Fruit fly (Drosophila melanogaster) whole organism, embryonic: ENCODE results near the gene Obp99d.

ENCODE experiments used
- Antp ChIP-seq: fragments of 200-800 bp; sonication (Bioruptor generic); optimal IDR thresholded peaks from 3 replicates; lab custom pipeline; 2016; ENCODE audit warnings: missing biosample characterization, missing genetic modification characterization
- Awh ChIP-seq: fragments of 200-800 bp; sonication (Bioruptor generic); IDR thresholded peaks from 2 replicates; pipeline ENCODE4, ENCODE4 v1.3.6; 2022; ENCODE audit warnings: missing biosample characterization, missing genetic modification characterization
- CG10979 ChIP-seq: fragments of 200-800 bp; sonication (Bioruptor generic); optimal IDR thresholded peaks from 2 replicates; lab custom pipeline; 2018; ENCODE audit warnings: missing biosample characterization, mild to moderate bottlenecking, missing genetic modification characterization, moderate library complexity
- CG13624 ChIP-seq: fragments of 200-800 bp; sonication (Bioruptor generic); optimal IDR thresholded peaks from 2 replicates; lab custom pipeline; 2016; ENCODE audit warnings: missing biosample characterization, missing genetic modification characterization
- CG14965 ChIP-seq: fragments of 200-800 bp; sonication (Bioruptor generic); optimal IDR thresholded peaks from 2 replicates; lab custom pipeline; 2016; ENCODE audit warnings: missing biosample characterization, missing genetic modification characterization, borderline replicate concordance
- CG17612 ChIP-seq: fragments of 200-800 bp; sonication (Bioruptor generic); IDR thresholded peaks from 2 replicates; pipeline ENCODE4 v1.3.6; 2022; ENCODE audit warnings: missing biosample characterization, missing genetic modification characterization
- CG17912 ChIP-seq: fragments of 200-800 bp; sonication (Bioruptor generic); optimal IDR thresholded peaks from 2 replicates; lab custom pipeline; 2018; ENCODE audit warnings: missing biosample characterization, mild to moderate bottlenecking, missing genetic modification characterization
- CG18011 ChIP-seq: fragments of 200-800 bp; sonication (Bioruptor generic); optimal IDR thresholded peaks from 2 replicates; lab custom pipeline; 2017; ENCODE audit warnings: missing biosample characterization, missing genetic modification characterization, mild to moderate bottlenecking, moderate library complexity, missing genotype
- CG1832 ChIP-seq: fragments of 200-800 bp; sonication (Bioruptor generic); optimal IDR thresholded peaks from 2 replicates; lab custom pipeline; 2017; ENCODE audit warnings: missing biosample characterization, mild to moderate bottlenecking, missing genetic modification characterization, inconsistent platforms
- CG2116 ChIP-seq: fragments of 200-800 bp; sonication (Bioruptor generic); optimal IDR thresholded peaks from 3 replicates; lab custom pipeline; 2018; ENCODE audit warnings: missing biosample characterization, mild to moderate bottlenecking, missing genetic modification characterization
- CG31388 ChIP-seq: fragments of 200-800 bp; sonication (Bioruptor generic); optimal IDR thresholded peaks from 2 replicates; lab custom pipeline; 2016; ENCODE audit warnings: missing biosample characterization, missing genetic modification characterization
- CG31441 ChIP-seq: fragments of 200-800 bp; sonication (Bioruptor generic); IDR thresholded peaks from 2 replicates; pipeline ENCODE4 v1.3.6; 2022; ENCODE audit warnings: missing biosample characterization, missing genetic modification characterization
- CG32767 ChIP-seq: fragments of 200-800 bp; sonication (Bioruptor generic); IDR thresholded peaks from 2 replicates; pipeline ENCODE4 v1.3.6; 2022; ENCODE audit warnings: missing biosample characterization, missing genetic modification characterization
- CG33557 ChIP-seq: fragments of 200-800 bp; sonication (Bioruptor generic); optimal IDR thresholded peaks from 2 replicates; lab custom pipeline; 2019; ENCODE audit warnings: missing biosample characterization, mild to moderate bottlenecking, missing genetic modification characterization, moderate library complexity
- CG3726 ChIP-seq: fragments of 200-800 bp; sonication (Bioruptor generic); IDR thresholded peaks from 3 replicates; pipeline ENCODE4, ENCODE4 v1.3.6; 2022; ENCODE audit warnings: missing biosample characterization, missing genetic modification characterization
- CG3847 ChIP-seq: fragments of 200-800 bp; sonication (Bioruptor generic); IDR thresholded peaks from 2 replicates; pipeline ENCODE4 v1.3.6; 2022; ENCODE audit warnings: missing biosample characterization, missing genetic modification characterization
- CG7745 ChIP-seq: fragments of 200-800 bp; sonication (Bioruptor generic); optimal IDR thresholded peaks from 2 replicates; lab custom pipeline; 2018; ENCODE audit warnings: missing biosample characterization, mild to moderate bottlenecking, missing genetic modification characterization, moderate library complexity
- CG9437 ChIP-seq: fragments of 200-800 bp; sonication (Bioruptor generic); optimal IDR thresholded peaks from 2 replicates; lab custom pipeline; 2018; ENCODE audit warnings: missing biosample characterization, mild to moderate bottlenecking, missing genetic modification characterization
- CG9609 ChIP-seq: fragments of 200-800 bp; sonication (Bioruptor generic); optimal IDR thresholded peaks from 3 replicates; lab custom pipeline; 2016; ENCODE audit warnings: missing biosample characterization, missing genetic modification characterization
- Doc2 ChIP-seq: fragments of 200-800 bp; sonication (Bioruptor generic); IDR thresholded peaks from 2 replicates; pipeline ENCODE4 v1.3.6; 2022; ENCODE audit warnings: missing biosample characterization, missing genetic modification characterization
- Dref ChIP-seq: fragments of 200-800 bp; sonication (Bioruptor generic); IDR thresholded peaks from 2 replicates; pipeline ENCODE4 v1.3.6; 2022; ENCODE audit warnings: missing biosample characterization, missing genetic modification characterization
- E2f2 ChIP-seq: fragments of 200-800 bp; sonication (Bioruptor generic); IDR thresholded peaks from 2 replicates; pipeline ENCODE4 v1.3.6; 2022; ENCODE audit warnings: missing biosample characterization, missing genetic modification characterization
- HLH54F ChIP-seq: fragments of 200-800 bp; sonication (Bioruptor generic); optimal IDR thresholded peaks from 3 replicates; lab custom pipeline; 2016; ENCODE audit warnings: missing biosample characterization, missing genetic modification characterization
- Max ChIP-seq: fragments of 200-800 bp; sonication (Bioruptor generic); optimal IDR thresholded peaks from 2 replicates; lab custom pipeline; 2016; ENCODE audit warnings: missing biosample characterization, mild to moderate bottlenecking, missing genetic modification characterization
- Mrtf ChIP-seq: fragments of 200-800 bp; sonication (Bioruptor generic); IDR thresholded peaks from 3 replicates; pipeline ENCODE4 v1.3.6; 2022; ENCODE audit warnings: missing biosample characterization, missing genetic modification characterization
- Opbp ChIP-seq: fragments of 200-800 bp; sonication (Bioruptor generic); IDR thresholded peaks from 3 replicates; pipeline ENCODE4 v1.3.6; 2022; ENCODE audit warnings: missing biosample characterization, missing genetic modification characterization; ENCODE audit not compliant: partially characterized antibody
- PHDP ChIP-seq: fragments of 200-800 bp; sonication (Bioruptor generic); optimal IDR thresholded peaks from 3 replicates; lab custom pipeline; 2018; ENCODE audit warnings: missing biosample characterization, mild to moderate bottlenecking, missing genetic modification characterization, moderate library complexity
- Six4 ChIP-seq: fragments of 200-800 bp; sonication (Bioruptor generic); optimal IDR thresholded peaks from 2 replicates; lab custom pipeline; 2016; ENCODE audit warnings: missing biosample characterization, missing genetic modification characterization
- Tbp ChIP-seq: fragments of >200 bp; optimal IDR thresholded peaks from 2 replicates; lab custom pipeline; 2018; ENCODE audit warnings: missing biosample characterization, missing genetic modification characterization
- ara ChIP-seq: fragments of 200-800 bp; sonication (Bioruptor generic); IDR thresholded peaks from 2 replicates; pipeline ENCODE4 v1.3.6; 2022; ENCODE audit warnings: missing biosample characterization, missing genetic modification characterization
- bcd ChIP-seq: fragments of 200-800 bp; sonication (Bioruptor generic); optimal IDR thresholded peaks from 2 replicates; lab custom pipeline; 2017; ENCODE audit warnings: missing biosample characterization, mild to moderate bottlenecking, missing genetic modification characterization
- cas ChIP-seq: fragments of 200-800 bp; sonication (Bioruptor generic); IDR thresholded peaks from 2 replicates; pipeline ENCODE4 v1.3.6; 2022; ENCODE audit warnings: missing biosample characterization, missing genetic modification characterization
- caup ChIP-seq: fragments of 200-800 bp; sonication (Bioruptor generic); optimal IDR thresholded peaks from 3 replicates; lab custom pipeline; 2017; ENCODE audit warnings: missing biosample characterization, mild to moderate bottlenecking, missing genetic modification characterization, moderate library complexity; ENCODE audit not compliant: severe bottlenecking
- cwo ChIP-seq: fragments of 200-800 bp; sonication (Bioruptor generic); optimal IDR thresholded peaks from 3 replicates; lab custom pipeline; 2017; ENCODE audit warnings: missing biosample characterization, missing genetic modification characterization, mild to moderate bottlenecking, moderate library complexity, missing genetic modification reagents
- danr ChIP-seq: fragments of 200-800 bp; sonication (Bioruptor generic); IDR thresholded peaks from 2 replicates; pipeline ENCODE4 v1.3.6; 2022; ENCODE audit warnings: missing biosample characterization, missing genetic modification characterization
- dati ChIP-seq: fragments of 200-800 bp; sonication (Bioruptor generic); IDR thresholded peaks from 2 replicates; pipeline ENCODE4 v1.3.6; 2022; ENCODE audit warnings: missing biosample characterization, missing genetic modification characterization
- ewg ChIP-seq: fragments of 200-800 bp; sonication (Bioruptor generic); optimal IDR thresholded peaks from 3 replicates; lab custom pipeline; 2017; ENCODE audit warnings: mild to moderate bottlenecking, missing biosample characterization, missing genetic modification reagents, missing genetic modification characterization
- ftz-f1 ChIP-seq: fragments of 200-800 bp; sonication (Bioruptor generic); optimal IDR thresholded peaks from 2 replicates; lab custom pipeline; 2016; ENCODE audit warnings: missing biosample characterization, missing genetic modification characterization
- gce ChIP-seq: fragments of 200-800 bp; sonication (Bioruptor generic); IDR thresholded peaks from 3 replicates; pipeline ENCODE4 v1.3.6; 2022; ENCODE audit warnings: missing biosample characterization, missing genetic modification characterization
- h ChIP-seq: fragments of >200 bp; optimal IDR thresholded peaks from 2 replicates; lab custom pipeline; 2017
- kay ChIP-seq: fragments of 200-800 bp; sonication (Bioruptor generic); optimal IDR thresholded peaks from 2 replicates; lab custom pipeline; 2016; ENCODE audit warnings: missing biosample characterization, missing genetic modification characterization
- knrl ChIP-seq: fragments of 200-800 bp; sonication (Bioruptor generic); IDR thresholded peaks from 3 replicates; pipeline ENCODE4 v1.3.6; 2022; ENCODE audit warnings: missing biosample characterization, missing genetic modification characterization; ENCODE audit not compliant: partially characterized antibody
- lola ChIP-seq, 3 experiments: fragments of >200 bp in 2 of 3; fragments of 200-800 bp in 1 of 3; sonication (Bioruptor generic) in 1 of 3; optimal IDR thresholded peaks; 2 replicates each; lab custom pipeline; 2017 to 2019; ENCODE audit warnings: missing biosample characterization in 3 of 3, missing genetic modification characterization in 3 of 3, mild to moderate bottlenecking in 1 of 3, moderate library complexity in 1 of 3
- mam ChIP-seq: fragments of 200-800 bp; sonication (Bioruptor generic); optimal IDR thresholded peaks from 3 replicates; lab custom pipeline; 2016; ENCODE audit warnings: missing biosample characterization, missing genetic modification characterization
- nau ChIP-seq: fragments of 200-800 bp; sonication (Bioruptor generic); optimal IDR thresholded peaks from 3 replicates; lab custom pipeline; 2017; ENCODE audit warnings: missing biosample characterization, mild to moderate bottlenecking, missing genetic modification characterization, missing genetic modification reagents
- odd ChIP-seq: fragments of 200-800 bp; sonication (Bioruptor generic); optimal IDR thresholded peaks from 2 replicates; lab custom pipeline; 2017; ENCODE audit warnings: missing biosample characterization, mild to moderate bottlenecking, missing genetic modification characterization
- pita ChIP-seq: fragments of 200-800 bp; sonication (Bioruptor generic); optimal IDR thresholded peaks from 2 replicates; lab custom pipeline; 2017; ENCODE audit warnings: missing biosample characterization, mild to moderate bottlenecking, missing genetic modification characterization
- psq ChIP-seq: fragments of 200-800 bp; sonication (Bioruptor generic); optimal IDR thresholded peaks from 2 replicates; lab custom pipeline; 2017; ENCODE audit warnings: missing biosample characterization, missing genetic modification characterization
- slou ChIP-seq: fragments of 200-800 bp; sonication (Bioruptor generic); optimal IDR thresholded peaks from 3 replicates; lab custom pipeline; 2016; ENCODE audit warnings: missing biosample characterization, missing genetic modification characterization
- trh ChIP-seq: fragments of 200-800 bp; sonication (Bioruptor generic); optimal IDR thresholded peaks from 2 replicates; lab custom pipeline; 2016; ENCODE audit warnings: missing biosample characterization, missing genetic modification characterization
- tup ChIP-seq: fragments of 200-800 bp; sonication (Bioruptor generic); optimal IDR thresholded peaks from 2 replicates; lab custom pipeline; 2016; ENCODE audit warnings: missing biosample characterization, mild to moderate bottlenecking, missing genetic modification characterization, moderate library complexity

Obp99d gene

dm6 chr3R:29725577-29726240 is 11.4 kb downstream of the Obp99d start, which contains the start of gene Kul (continued):
- TF ChIP-seq nau (GFP tag; lab: Kevin White, UChicago) (no peak), cas (no peak), Antp (GFP tag; lab: Kevin White, UChicago) (no peak), Dref (GFP tag; lab: Robert Waterston, UW) (peak; percentile 45), CG33557 (no peak), CG3847 (GFP tag; lab: Robert Waterston, UW) (peak; percentile 43), CG18011 (no peak), CG9437 (no peak), CG14965 (GFP tag; lab: Kevin White, UChicago) (no peak), ewg (no peak), gce (no peak), bcd (GFP tag; lab: Kevin White, UChicago) (peak; percentile 2), Six4 (GFP tag; lab: Kevin White, UChicago) (no peak), HLH54F (no peak), trh (GFP tag; lab: Kevin White, UChicago) (no peak), Max (GFP tag; lab: Kevin White, UChicago) (no peak), ara (0 out of 2 replicates have a peak, but pooled peaks have one; percentile 16), caup (GFP tag; lab: Kevin White, UChicago) (no peak), Mrtf (GFP tag; lab: Robert Waterston, UW) (no peak), CG1832 (GFP tag; lab: Kevin White, UChicago) (no peak), slou (GFP tag; lab: Kevin White, UChicago) (no peak), Awh (GFP tag; lab: Robert Waterston, UW) (no peak), CG2116 (GFP tag; lab: Kevin White, UChicago) (peak; percentile 49), danr (GFP tag; lab: Robert Waterston, UW) (no peak), CG13624 (GFP tag; lab: Kevin White, UChicago) (no peak), Tbp (no peak), mam (peak; percentile 36), CG32767 (GFP tag; lab: Robert Waterston, UW) (no peak), lola (GFP tag; optimal IDR thresholded peaks at IDR 0.05; lab: Kevin White, UChicago) (no peak), CG9609 (GFP tag; lab: Kevin White, UChicago) (peak; percentile 20), E2f2 (GFP tag; lab: Robert Waterston, UW) (peak; percentile 31), CG10979 (tag; lab: Kevin White, UChicago) (no peak), Doc2 (GFP tag; lab: Robert Waterston, UW) (no peak), CG17612 (GFP tag; lab: Robert Waterston, UW) (no peak), dati (GFP tag; lab: Robert Waterston, UW) (no peak), knrl (GFP tag; lab: Robert Waterston, UW) (peak; percentile 28; the same call in 1 of the 3 replicates), CG31388 (no peak), cwo (GFP tag; lab: Kevin White, UChicago) (no peak), ftz-f1 (no peak), CG31441 (no peak), tup (no peak), Opbp (GFP tag; lab: Robert Waterston, UW) (peak; percentile 63; the same call in 2 of the 3 replicates), CG17912 (GFP tag; lab: Kevin White, UChicago) (peak; percentile 1), pita (GFP tag; lab: Kevin White, UChicago) (peak; percentile 50), odd (GFP tag; lab: Kevin White, UChicago) (no peak), kay (no peak), CG3726 (GFP tag; lab: Robert Waterston, UW) (no peak), PHDP (tag; lab: Kevin White, UChicago) (no peak), psq (GFP tag; lab: Kevin White, UChicago) (no peak), CG7745 (no peak), h (lab: Kevin White, UChicago) (no peak)
